Fruit fly (Drosophila melanogaster): ENCODE measurements around the gene CG14302.

CG14302 gene

dm6 chr3R:18742358-18743269 is 10.1 kb downstream of the CG14302 start (continued):
- peak; percentile 49 for TF ChIP-seq OdsH (GFP tag; optimal IDR thresholded peaks at IDR 0.05)
- no peak for TF ChIP-seq CG6808 (GFP tag; optimal IDR thresholded peaks at IDR 0.05)
- peak; percentile 63 for TF ChIP-seq vri (GFP tag; optimal IDR thresholded peaks at IDR 0.05)
- TF ChIP-seq achi (GFP tag; optimal IDR thresholded peaks at IDR 0.05): peak; percentile 51
- no peak for TF ChIP-seq Hr38 (GFP tag; optimal IDR thresholded peaks at IDR 0.05)
- peak; percentile 41 for TF ChIP-seq CG10631 (GFP tag; optimal IDR thresholded peaks at IDR 0.05)
- TF ChIP-seq Smox (GFP tag; optimal IDR thresholded peaks at IDR 0.05): peak; percentile 75
- peak; percentile 46 for TF ChIP-seq acj6 (GFP tag; optimal IDR thresholded peaks at IDR 0.05)
- peak; percentile 21 for TF ChIP-seq CG34406 (GFP tag; optimal IDR thresholded peaks at IDR 0.05)
- TF ChIP-seq lz (GFP tag; optimal IDR thresholded peaks at IDR 0.05): peak; percentile 51
- peak; percentile 46; the same call in 2 of the 3 replicates for TF ChIP-seq CG6163 (GFP tag; IDR thresholded peaks at IDR 0.05)
- TF ChIP-seq salr (GFP tag; optimal IDR thresholded peaks at IDR 0.05): no peak
- TF ChIP-seq CG8319 (GFP tag; optimal IDR thresholded peaks at IDR 0.05): no peak
- peak; percentile 56 for TF ChIP-seq Hr4 (GFP tag; optimal IDR thresholded peaks at IDR 0.05)
- TF ChIP-seq Met (GFP tag; optimal IDR thresholded peaks at IDR 0.05): peak; percentile 69
- TF ChIP-seq CG1621 (tag; optimal IDR thresholded peaks at IDR 0.05): no peak
- TF ChIP-seq net (GFP tag; optimal IDR thresholded peaks at IDR 0.05): no peak
- peak; percentile 75 for TF ChIP-seq Eip78C (GFP tag)

- TF ChIP-seq Eip93F (GFP tag; optimal IDR thresholded peaks at IDR 0.05) (no peak), CG1621 (tag; optimal IDR thresholded peaks at IDR 0.05) (no peak), Sox102F (GFP tag; optimal IDR thresholded peaks at IDR 0.05) (no peak), pdm3 (GFP tag; optimal IDR thresholded peaks at IDR 0.05) (peak; percentile 61), Hr39 (GFP tag; optimal IDR thresholded peaks at IDR 0.05) (peak; percentile 61), net (GFP tag; optimal IDR thresholded peaks at IDR 0.05) (peak; percentile 7), CG6163 (GFP tag; IDR thresholded peaks at IDR 0.05) (0 out of 3 replicates have a peak, but pooled peaks have one; percentile 40), CG3919 (GFP tag; optimal IDR thresholded peaks at IDR 0.05) (peak; percentile 39), Lpt (GFP tag; optimal IDR thresholded peaks at IDR 0.05) (peak; percentile 9), CG11294 (GFP tag; IDR thresholded peaks at IDR 0.05) (no peak), Smox (GFP tag; optimal IDR thresholded peaks at IDR 0.05) (no peak), lz (GFP tag; optimal IDR thresholded peaks at IDR 0.05) (peak; percentile 59), OdsH (GFP tag; optimal IDR thresholded peaks at IDR 0.05) (peak; percentile 43), eg (GFP tag; IDR thresholded peaks at IDR 0.05) (peak; percentile 32; the same call in 2 of the 3 replicates), spab (GFP tag; optimal IDR thresholded peaks at IDR 0.05) (peak; percentile 4), CG6854 (GFP tag; optimal IDR thresholded peaks at IDR 0.05) (no peak), Gug (GFP tag; IDR thresholded peaks at IDR 0.05) (0 out of 2 replicates have a peak, but pooled peaks have one; percentile 30), CG32006 (GFP tag; optimal IDR thresholded peaks at IDR 0.05) (peak; percentile 44), CG6792 (GFP tag; optimal IDR thresholded peaks at IDR 0.05) (peak; percentile 9), Sox14 (GFP tag; optimal IDR thresholded peaks at IDR 0.05) (peak; percentile 55), ss (GFP tag; optimal IDR thresholded peaks at IDR 0.05) (peak; percentile 54 to 55), CG31627 (GFP tag; optimal IDR thresholded peaks at IDR 0.05) (peak; percentile 59), Met (GFP tag; optimal IDR thresholded peaks at IDR 0.05) (peak; percentile 62), vri (GFP tag; optimal IDR thresholded peaks at IDR 0.05) (no peak), fkh (GFP tag; optimal IDR thresholded peaks at IDR 0.05) (no peak), cyc (GFP tag; optimal IDR thresholded peaks at IDR 0.05) (peak; percentile 65), CG16779 (tag; optimal IDR thresholded peaks at IDR 0.05) (no peak), CG6808 (GFP tag; optimal IDR thresholded peaks at IDR 0.05) (peak; percentile 58), CG8632 (GFP tag; optimal IDR thresholded peaks at IDR 0.05) (no peak), Sox15 (GFP tag; optimal IDR thresholded peaks at IDR 0.05) (no peak), salr (GFP tag; optimal IDR thresholded peaks at IDR 0.05) (no peak), Hr4 (GFP tag; optimal IDR thresholded peaks at IDR 0.05) (peak; percentile 70), achi (GFP tag; optimal IDR thresholded peaks at IDR 0.05) (peak; percentile 45), Hr38 (GFP tag; optimal IDR thresholded peaks at IDR 0.05) (no peak), fd59A (GFP tag; optimal IDR thresholded peaks at IDR 0.05) (peak; percentile 24), esn (GFP tag; optimal IDR thresholded peaks at IDR 0.05) (peak; percentile 67), CG7368 (GFP tag; optimal IDR thresholded peaks at IDR 0.05) (peak; percentile 19), CG6276 (GFP tag; optimal IDR thresholded peaks at IDR 0.05) (no peak), CG8119 (GFP tag; IDR thresholded peaks at IDR 0.05) (peak; percentile 40; the same call in 1 of the 3 replicates), acj6 (GFP tag; optimal IDR thresholded peaks at IDR 0.05) (peak; percentile 59)
Observed at dm6 chr3R:18743270-18743922, 10.9 kb downstream of the CG14302 start, which contains the start of gene Mekk1. Mekk1 (minus strand) TSS chr3R:18743594.

Data from whole organism, prepupa.